Fruit fly (Drosophila melanogaster) whole organism, embryonic: Measurements from ENCODE around the gene CG17593.

Experiments
- CG11247 ChIP-seq: fragments of 200-800 bp; sonication (Bioruptor generic); IDR thresholded peaks from 2 replicates; pipeline ENCODE4 v1.3.6; 2022; ENCODE audit warnings: missing biosample characterization, missing genetic modification characterization
- CG14050 ChIP-seq: fragments of 200-800 bp; sonication (Bioruptor generic); IDR thresholded peaks from 3 replicates; pipeline ENCODE4 v1.3.6; 2022; ENCODE audit warnings: missing biosample characterization, missing genetic modification characterization
- CG14441 ChIP-seq: fragments of 200-800 bp; sonication (Bioruptor generic); IDR thresholded peaks from 2 replicates; pipeline ENCODE4 v1.3.6; 2022; ENCODE audit warnings: missing biosample characterization, missing genetic modification characterization
- CG14667 ChIP-seq: fragments of 200-800 bp; sonication (Bioruptor generic); IDR thresholded peaks from 2 replicates; pipeline ENCODE4 v1.3.6; 2022; ENCODE audit warnings: missing biosample characterization, missing genetic modification characterization
- CG15269 ChIP-seq: fragments of 200-800 bp; sonication (Bioruptor generic); optimal IDR thresholded peaks from 2 replicates; lab custom pipeline; 2018; ENCODE audit warnings: missing biosample characterization, mild to moderate bottlenecking, missing genetic modification characterization, moderate library complexity
- CG17829 ChIP-seq: fragments of 200-800 bp; optimal IDR thresholded peaks from 2 replicates; lab custom pipeline; 2019; ENCODE audit warnings: missing biosample characterization, mild to moderate bottlenecking, missing genetic modification characterization, moderate library complexity
- CG18011 ChIP-seq: fragments of 200-800 bp; sonication (Bioruptor generic); optimal IDR thresholded peaks from 2 replicates; lab custom pipeline; 2017; ENCODE audit warnings: missing biosample characterization, missing genetic modification characterization, mild to moderate bottlenecking, moderate library complexity, missing genotype
- CG2129 ChIP-seq: fragments of 200-800 bp; sonication (Bioruptor generic); IDR thresholded peaks from 2 replicates; pipeline ENCODE4 v1.3.6; 2022; ENCODE audit warnings: missing biosample characterization, missing genetic modification characterization; ENCODE audit not compliant: partially characterized antibody
- CG2199 ChIP-seq: fragments of 200-800 bp; sonication (Bioruptor generic); IDR thresholded peaks from 3 replicates; pipeline ENCODE4 v1.3.6; 2022; ENCODE audit warnings: missing biosample characterization, missing genetic modification characterization
- CG3163 ChIP-seq: fragments of 200-800 bp; sonication (Bioruptor generic); optimal IDR thresholded peaks from 3 replicates; lab custom pipeline; 2016; ENCODE audit warnings: missing biosample characterization, missing genetic modification characterization
- CG32772 ChIP-seq: fragments of 200-800 bp; sonication (Bioruptor generic); IDR thresholded peaks from 2 replicates; pipeline ENCODE4 v1.3.6; 2022; ENCODE audit warnings: missing biosample characterization, missing genetic modification characterization
- CG3281 ChIP-seq: fragments of 200-800 bp; sonication (Bioruptor generic); optimal IDR thresholded peaks from 3 replicates; lab custom pipeline; 2017; ENCODE audit warnings: missing biosample characterization, mild to moderate bottlenecking, missing genetic modification characterization
- CG3847 ChIP-seq: fragments of 200-800 bp; sonication (Bioruptor generic); IDR thresholded peaks from 2 replicates; pipeline ENCODE4 v1.3.6; 2022; ENCODE audit warnings: missing biosample characterization, missing genetic modification characterization
- CG4617 ChIP-seq: fragments of 200-800 bp; sonication (Bioruptor generic); optimal IDR thresholded peaks from 3 replicates; lab custom pipeline; 2016; ENCODE audit warnings: missing biosample characterization, missing genetic modification characterization, borderline replicate concordance
- CG6175 ChIP-seq: fragments of 200-800 bp; sonication (Bioruptor generic); IDR thresholded peaks from 3 replicates; pipeline ENCODE4 v1.3.6; 2022; ENCODE audit warnings: missing biosample characterization, missing genetic modification characterization
- CG7357 ChIP-seq: fragments of 200-800 bp; sonication (Bioruptor generic); IDR thresholded peaks from 3 replicates; pipeline ENCODE4 v1.3.6; 2022; ENCODE audit warnings: missing biosample characterization, missing genetic modification characterization
- CG7745 ChIP-seq: fragments of 200-800 bp; sonication (Bioruptor generic); optimal IDR thresholded peaks from 2 replicates; lab custom pipeline; 2018; ENCODE audit warnings: missing biosample characterization, mild to moderate bottlenecking, missing genetic modification characterization, moderate library complexity
- CG7786 ChIP-seq: fragments of 200-800 bp; sonication (Bioruptor generic); optimal IDR thresholded peaks from 2 replicates; lab custom pipeline; 2016; ENCODE audit warnings: missing biosample characterization, missing genetic modification characterization
- CG8359 ChIP-seq: fragments of 200-800 bp; sonication (Bioruptor generic); optimal IDR thresholded peaks from 2 replicates; lab custom pipeline; 2017; ENCODE audit warnings: missing biosample characterization, mild to moderate bottlenecking, missing genetic modification characterization, borderline replicate concordance
- CG9727 ChIP-seq: fragments of 200-800 bp; sonication (Bioruptor generic); optimal IDR thresholded peaks from 3 replicates; lab custom pipeline; 2017; ENCODE audit warnings: missing biosample characterization, mild to moderate bottlenecking, missing genetic modification characterization
- CkIIα-i1 ChIP-seq: fragments of 200-800 bp; sonication (Bioruptor generic); IDR thresholded peaks from 2 replicates; pipeline ENCODE4 v1.3.6; 2022; ENCODE audit warnings: missing biosample characterization, missing genetic modification characterization
- Dbx ChIP-seq: fragments of 200-800 bp; sonication (Bioruptor generic); IDR thresholded peaks from 3 replicates; pipeline ENCODE4 v1.3.6; 2022; ENCODE audit warnings: missing biosample characterization, missing genetic modification characterization
- Deaf1 ChIP-seq: fragments of 200-800 bp; optimal IDR thresholded peaks from 3 replicates; lab custom pipeline; 2019; ENCODE audit warnings: missing biosample characterization, mild to moderate bottlenecking, missing genetic modification characterization, moderate library complexity
- H2.0 ChIP-seq: fragments of 200-800 bp; sonication (Bioruptor generic); IDR thresholded peaks from 2 replicates; pipeline ENCODE4 v1.3.6; 2022; ENCODE audit warnings: missing biosample characterization, missing genetic modification characterization
- HmgZ ChIP-seq: fragments of 200-800 bp; sonication (Bioruptor generic); optimal IDR thresholded peaks from 2 replicates; lab custom pipeline; 2018; ENCODE audit warnings: missing biosample characterization, mild to moderate bottlenecking, missing genetic modification characterization
- Hsf ChIP-seq: fragments of 200-800 bp; sonication (Bioruptor generic); optimal IDR thresholded peaks from 3 replicates; lab custom pipeline; 2016; ENCODE audit warnings: missing biosample characterization, missing genetic modification characterization
- Mad ChIP-seq: fragments of 200-800 bp; sonication (Bioruptor generic); optimal IDR thresholded peaks from 2 replicates; lab custom pipeline; 2016; ENCODE audit warnings: missing biosample characterization, missing genetic modification characterization
- Mes4 ChIP-seq: fragments of 200-800 bp; sonication (Bioruptor generic); optimal IDR thresholded peaks from 2 replicates; lab custom pipeline; 2016; ENCODE audit warnings: missing biosample characterization, missing genetic modification characterization
- NFAT ChIP-seq: fragments of 200-800 bp; sonication (Bioruptor generic); IDR thresholded peaks from 2 replicates; pipeline ENCODE4 v1.3.6; 2022; ENCODE audit warnings: missing biosample characterization, missing genetic modification characterization
- Optix ChIP-seq: fragments of 200-800 bp; sonication (Bioruptor generic); IDR thresholded peaks from 3 replicates; pipeline ENCODE4 v1.3.6; 2022; ENCODE audit warnings: missing biosample characterization, missing genetic modification characterization
- Ssrp ChIP-seq: fragments of 200-800 bp; sonication (Bioruptor generic); optimal IDR thresholded peaks from 2 replicates; lab custom pipeline; 2018; ENCODE audit warnings: missing biosample characterization, mild to moderate bottlenecking, missing genetic modification characterization, moderate library complexity
- Trl ChIP-seq, 3 experiments: fragments of >200 bp in 2 of 3; fragments of 200-800 bp in 1 of 3; sonication (Bioruptor generic) in 1 of 3; optimal IDR thresholded peaks; 2 replicates in 1 of 3; 3 replicates in 2 of 3; lab custom pipeline; 2016 to 2017; ENCODE audit warnings: missing biosample characterization in 1 of 3, missing genetic modification characterization in 1 of 3
- ab ChIP-seq: fragments of 200-800 bp; sonication (Bioruptor generic); optimal IDR thresholded peaks from 2 replicates; lab custom pipeline; 2016; ENCODE audit warnings: missing biosample characterization, missing genetic modification characterization
- bab2 ChIP-seq: fragments of 200-800 bp; sonication (Bioruptor generic); optimal IDR thresholded peaks from 2 replicates; lab custom pipeline; 2016; ENCODE audit warnings: missing biosample characterization, missing genetic modification characterization
- chn ChIP-seq: fragments of 200-800 bp; sonication (Bioruptor generic); optimal IDR thresholded peaks from 2 replicates; lab custom pipeline; 2016; ENCODE audit warnings: missing biosample characterization, missing genetic modification characterization
- dpn ChIP-seq, 2 experiments: fragments of 200-800 bp; sonication (Bioruptor generic); optimal IDR thresholded peaks; 3 replicates each; lab custom pipeline; 2016; ENCODE audit warnings: missing biosample characterization in 2 of 2, missing genetic modification characterization in 2 of 2
- emc ChIP-seq: fragments of 200-800 bp; sonication (Bioruptor generic); optimal IDR thresholded peaks from 2 replicates; lab custom pipeline; 2016; ENCODE audit warnings: missing biosample characterization, missing genetic modification characterization
- gro ChIP-seq: fragments of 200-800 bp; sonication (Bioruptor generic); optimal IDR thresholded peaks from 2 replicates; lab custom pipeline; 2016; ENCODE audit warnings: missing biosample characterization, missing genetic modification characterization
- gsb ChIP-seq: fragments of 200-800 bp; sonication (Bioruptor generic); IDR thresholded peaks from 2 replicates; pipeline ENCODE4 v1.3.6; 2022; ENCODE audit warnings: missing biosample characterization, missing genetic modification characterization
- hbn ChIP-seq: fragments of 200-800 bp; sonication (Bioruptor generic); IDR thresholded peaks from 2 replicates; pipeline ENCODE4 v1.3.6; 2022; ENCODE audit warnings: missing biosample characterization, missing genetic modification characterization; ENCODE audit not compliant: partially characterized antibody
- kah ChIP-seq: fragments of 200-800 bp; sonication (Bioruptor generic); optimal IDR thresholded peaks from 2 replicates; lab custom pipeline; 2018; ENCODE audit warnings: missing biosample characterization, mild to moderate bottlenecking, missing genetic modification characterization
- lbe ChIP-seq: fragments of 200-800 bp; sonication (Bioruptor generic); optimal IDR thresholded peaks from 2 replicates; lab custom pipeline; 2016; ENCODE audit warnings: missing biosample characterization, mild to moderate bottlenecking, missing genetic modification characterization
- pan ChIP-seq, 4 experiments: fragments of >200 bp in 3 of 4; fragments of 200-800 bp in 1 of 4; sonication (Bioruptor generic) in 1 of 4; optimal IDR thresholded peaks in 3 of 4; IDR thresholded peaks in 1 of 4; 2 replicates each; pipeline versions ENCODE4 v1.3.6 to Lab custom; 2017 to 2022; ENCODE audit warnings: missing biosample characterization in 2 of 4, missing genetic modification characterization in 2 of 4, mixed read lengths in 1 of 4
- pho ChIP-seq: fragments of 200-800 bp; sonication (Bioruptor generic); optimal IDR thresholded peaks from 2 replicates; lab custom pipeline; 2016; ENCODE audit warnings: missing biosample characterization, missing genetic modification characterization
- prd ChIP-seq, 3 experiments: fragments of >200 bp in 2 of 3; fragments of 200-800 bp in 1 of 3; sonication (Bioruptor generic) in 1 of 3; optimal IDR thresholded peaks in 2 of 3; IDR thresholded peaks in 1 of 3; 2 replicates in 2 of 3; 3 replicates in 1 of 3; pipeline versions ENCODE4 v1.3.6 to Lab custom; 2017 to 2022; ENCODE audit warnings: missing biosample characterization in 1 of 3, missing genetic modification characterization in 1 of 3
- ranshi ChIP-seq: fragments of 200-800 bp; sonication (Bioruptor generic); IDR thresholded peaks from 2 replicates; pipeline ENCODE4 v1.3.6; 2022; ENCODE audit warnings: missing biosample characterization, missing genetic modification characterization
- ro ChIP-seq: fragments of 200-800 bp; sonication (Bioruptor generic); IDR thresholded peaks from 2 replicates; pipeline ENCODE4 v1.3.6; 2022; ENCODE audit warnings: missing biosample characterization, missing genetic modification characterization
- salm ChIP-seq: fragments of 200-800 bp; sonication (Bioruptor generic); optimal IDR thresholded peaks from 2 replicates; lab custom pipeline; 2018; ENCODE audit warnings: missing biosample characterization, mild to moderate bottlenecking, missing genetic modification characterization
- sim ChIP-seq: fragments of 200-800 bp; sonication (Bioruptor generic); IDR thresholded peaks from 2 replicates; pipeline ENCODE4 v1.3.6; 2022; ENCODE audit warnings: missing biosample characterization, missing genetic modification characterization
- trh ChIP-seq: fragments of 200-800 bp; sonication (Bioruptor generic); optimal IDR thresholded peaks from 2 replicates; lab custom pipeline; 2016; ENCODE audit warnings: missing biosample characterization, missing genetic modification characterization

Gene CG17593

DNA sequence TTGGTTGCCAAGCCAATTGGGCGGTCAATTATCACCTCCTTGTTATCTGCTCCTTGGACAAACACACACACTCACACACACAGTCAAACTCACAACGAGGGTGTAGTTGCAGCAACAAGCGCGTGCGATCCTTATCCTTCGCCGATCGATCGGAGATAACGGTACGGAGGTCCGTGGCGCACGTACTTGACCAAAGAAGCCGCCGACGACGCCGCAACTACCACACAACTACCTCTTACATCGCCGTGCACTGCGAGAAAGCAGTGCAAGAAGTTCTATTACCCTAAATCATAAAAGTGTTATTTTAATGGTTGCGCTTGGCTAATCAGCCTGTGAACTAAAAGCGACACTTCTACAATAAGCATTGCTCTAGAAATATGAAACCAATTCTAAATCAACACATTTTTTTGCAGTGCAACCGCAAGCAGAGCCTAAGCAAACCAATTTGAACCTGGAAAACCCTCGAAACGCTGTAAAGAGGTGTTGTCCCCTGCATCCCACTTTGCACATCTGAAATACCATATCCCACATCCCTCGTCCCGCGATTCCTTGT, 18.4 kb downstream of the CG17593 start (continued):
- no peak for TF ChIP-seq hbn (GFP tag; lab: Robert Waterston, UW)
- TF ChIP-seq Hsf (GFP tag; lab: Kevin White, UChicago) = peak; percentile 46
- no peak for TF ChIP-seq CG14441
- TF ChIP-seq Trl (optimal IDR thresholded peaks at IDR 0.05; lab: Kevin White, UChicago) = no peak
- TF ChIP-seq Trl (GFP tag; optimal IDR thresholded peaks at IDR 0.05; lab: Kevin White, UChicago) = peak; percentile 73
- TF ChIP-seq sim (GFP tag; lab: Robert Waterston, UW) = no peak
- no peak for TF ChIP-seq CG14050
- TF ChIP-seq bab2 (GFP tag; lab: Kevin White, UChicago) = peak; percentile 36
- no peak for TF ChIP-seq CG3281 (GFP tag; lab: Kevin White, UChicago)
- TF ChIP-seq CG17829 (tag; lab: Kevin White, UChicago) = peak; percentile 76
- no peak for TF ChIP-seq Deaf1 (tag; lab: Kevin White, UChicago)
- TF ChIP-seq Mad (GFP tag; lab: Kevin White, UChicago) = peak; percentile 4
- TF ChIP-seq gro = no peak
- TF ChIP-seq Dbx (GFP tag; lab: Robert Waterston, UW) = no peak
- TF ChIP-seq CG3163 (GFP tag; lab: Kevin White, UChicago) = peak; percentile 7
- peak; percentile 43; the same call in 1 of the 2 replicates for TF ChIP-seq CG32772 (GFP tag; lab: Robert Waterston, UW)
- TF ChIP-seq H2.0 = no peak
- no peak for TF ChIP-seq gsb
- 0 out of 2 replicates have a peak, but pooled peaks have one; percentile 9 for TF ChIP-seq CG3847 (GFP tag; lab: Robert Waterston, UW)
- TF ChIP-seq dpn (GFP tag; optimal IDR thresholded peaks at IDR 0.05; lab: Kevin White, UChicago) = peak; percentile 51 to 53
- peak; percentile 33; the same call in 1 of the 2 replicates for TF ChIP-seq ranshi (GFP tag; lab: Robert Waterston, UW)
- TF ChIP-seq Ssrp (tag; lab: Kevin White, UChicago) = peak; percentile 43
- TF ChIP-seq HmgZ (tag; lab: Kevin White, UChicago) = no peak
- TF ChIP-seq kah = no peak
- TF ChIP-seq prd (optimal IDR thresholded peaks at IDR 0.05; lab: Kevin White, UChicago) = no peak
- TF ChIP-seq prd (GFP tag; IDR thresholded peaks at IDR 0.05; lab: Robert Waterston, UW) = peak; percentile 95
- no peak for TF ChIP-seq CG2199 (GFP tag; lab: Robert Waterston, UW)
- no peak for TF ChIP-seq ro (GFP tag; lab: Robert Waterston, UW)
- no peak for TF ChIP-seq CG11247 (GFP tag; lab: Robert Waterston, UW)
- no peak for TF ChIP-seq trh (GFP tag; lab: Kevin White, UChicago)
- TF ChIP-seq CkIIα-i1 (GFP tag; lab: Robert Waterston, UW) = no peak
- TF ChIP-seq salm (tag; lab: Kevin White, UChicago) = no peak
- TF ChIP-seq CG7357 = peak; percentile 41; the same call in 1 of the 3 replicates
- peak; percentile 85 for TF ChIP-seq CG9727 (GFP tag; lab: Kevin White, UChicago)
- no peak for TF ChIP-seq lbe (GFP tag; lab: Kevin White, UChicago)
- peak; percentile 51 for TF ChIP-seq CG7786 (GFP tag; lab: Kevin White, UChicago)
- no peak for TF ChIP-seq CG18011 (GFP tag; lab: Kevin White, UChicago)
- no peak for TF ChIP-seq NFAT
- peak; percentile 52 for TF ChIP-seq chn (GFP tag; lab: Kevin White, UChicago)
- TF ChIP-seq CG6175 = no peak
- no peak for TF ChIP-seq ab
- TF ChIP-seq emc (GFP tag; lab: Kevin White, UChicago) = no peak
- TF ChIP-seq pho (GFP tag; lab: Kevin White, UChicago) = no peak
- no peak for TF ChIP-seq CG7745 (tag; lab: Kevin White, UChicago)
- TF ChIP-seq CG2129 (GFP tag; lab: Robert Waterston, UW) = no peak
- TF ChIP-seq Optix (GFP tag; lab: Robert Waterston, UW) = peak; percentile 54; the same call in 1 of the 3 replicates
- no peak for TF ChIP-seq pan (optimal IDR thresholded peaks at IDR 0.05; lab: Kevin White, UChicago)
- peak in 1 of 2 experiments; percentile 65 for TF ChIP-seq pan (GFP tag; optimal IDR thresholded peaks at IDR 0.05 in 1 of 2, IDR thresholded peaks at IDR 0.05 in 1 of 2)
- peak; percentile 43 for TF ChIP-seq Mes4 (GFP tag; lab: Kevin White, UChicago)
- no peak for TF ChIP-seq CG8359 (GFP tag; lab: Kevin White, UChicago)
- no peak for TF ChIP-seq CG15269 (tag; lab: Kevin White, UChicago)
- no peak for TF ChIP-seq CG4617
- peak; percentile 21; the same call in 1 of the 2 replicates for TF ChIP-seq CG14667
